Fruit fly (Drosophila melanogaster) whole organism, wandering third instar larva: ENCODE results near the gene sip2.
A peak's percentile ranks its signal among the peaks of the same experiment; 100 is the strongest.

ENCODE experiments used
- Abd-B ChIP-seq: fragments of >200 bp; optimal IDR thresholded peaks from 2 replicates; lab custom pipeline; 2017; ENCODE audit warnings: missing biosample characterization, missing genetic modification characterization
- CG32264 ChIP-seq: fragments of 200-800 bp; sonication (Bioruptor generic); optimal IDR thresholded peaks from 2 replicates; lab custom pipeline; 2016; ENCODE audit warnings: missing biosample characterization, missing genetic modification characterization
- CG9705 ChIP-seq: fragments of 200-800 bp; sonication (Bioruptor generic); optimal IDR thresholded peaks from 2 replicates; lab custom pipeline; 2018; ENCODE audit warnings: missing biosample characterization, mild to moderate bottlenecking, missing genetic modification characterization
- CrebA ChIP-seq: fragments of 200-800 bp; sonication (Bioruptor generic); optimal IDR thresholded peaks from 2 replicates; lab custom pipeline; 2016; ENCODE audit warnings: missing biosample characterization, mild to moderate bottlenecking, missing genetic modification characterization, borderline replicate concordance
- Dfd ChIP-seq: fragments of >200 bp; optimal IDR thresholded peaks from 2 replicates; lab custom pipeline; 2017; ENCODE audit warnings: missing biosample characterization, missing genetic modification characterization
- Dif ChIP-seq: fragments of 200-275, 200-300 bp; sonication (Bioruptor generic); optimal IDR thresholded peaks from 2 replicates; lab custom pipeline; 2018; ENCODE audit warnings: missing biosample characterization, missing genetic modification characterization; ENCODE audit not compliant: partially characterized antibody
- GATAd ChIP-seq: sonication (Bioruptor generic); optimal IDR thresholded peaks from 2 replicates; lab custom pipeline; 2016; ENCODE audit warnings: missing biosample characterization, missing genetic modification characterization
- HLH106 ChIP-seq: fragments of 200-800 bp; optimal IDR thresholded peaks from 3 replicates; lab custom pipeline; 2019; ENCODE audit warnings: missing biosample characterization, mild to moderate bottlenecking, missing genetic modification characterization, moderate library complexity
- Hnf4 ChIP-seq: fragments of 200-800 bp; sonication (Bioruptor generic); optimal IDR thresholded peaks from 2 replicates; lab custom pipeline; 2016; ENCODE audit warnings: missing biosample characterization, mild to moderate bottlenecking, missing genetic modification characterization
- Hr78 ChIP-seq: fragments of >200 bp; optimal IDR thresholded peaks from 2 replicates; lab custom pipeline; 2017; ENCODE audit warnings: missing biosample characterization, missing genetic modification characterization
- Hr83 ChIP-seq: fragments of 200-300 bp; sonication (Bioruptor generic); optimal IDR thresholded peaks from 2 replicates; lab custom pipeline; 2016; ENCODE audit warnings: missing biosample characterization, mild to moderate bottlenecking, missing genetic modification characterization, moderate library complexity; ENCODE audit not compliant: poor library complexity, severe bottlenecking
- Jra ChIP-seq: sonication (Bioruptor generic); optimal IDR thresholded peaks from 2 replicates; lab custom pipeline; 2016; ENCODE audit warnings: missing biosample characterization, missing genetic modification characterization
- Mio ChIP-seq: sonication (Bioruptor generic); optimal IDR thresholded peaks from 2 replicates; lab custom pipeline; 2016; ENCODE audit warnings: missing biosample characterization, missing genetic modification characterization
- Myc ChIP-seq: fragments of >200 bp; optimal IDR thresholded peaks from 2 replicates; lab custom pipeline; 2017
- N ChIP-seq: fragments of >200 bp; optimal IDR thresholded peaks from 2 replicates; lab custom pipeline; 2018; ENCODE audit warnings: missing biosample characterization, missing external identifiers, missing genetic modification characterization
- OdsH ChIP-seq: fragments of 200-800 bp; sonication (Bioruptor generic); optimal IDR thresholded peaks from 2 replicates; lab custom pipeline; 2016; ENCODE audit warnings: missing biosample characterization, mild to moderate bottlenecking, missing genetic modification characterization
- Rel ChIP-seq, 2 experiments: fragments of 200-800 bp; sonication (Bioruptor generic) in 1 of 2; optimal IDR thresholded peaks; 2 replicates in 1 of 2; 3 replicates in 1 of 2; lab custom pipeline; 2016 to 2019; ENCODE audit warnings: mild to moderate bottlenecking in 2 of 2, missing biosample characterization in 2 of 2, missing genetic modification characterization in 2 of 2, moderate library complexity in 1 of 2
- Sp1 ChIP-seq: fragments of 200-800 bp; sonication (Bioruptor generic); optimal IDR thresholded peaks from 3 replicates; lab custom pipeline; 2019; ENCODE audit warnings: missing biosample characterization, mild to moderate bottlenecking, missing genetic modification characterization, moderate library complexity
- Vsx2 ChIP-seq: fragments of 200-300, 225-300 bp; sonication (Bioruptor generic); optimal IDR thresholded peaks from 2 replicates; lab custom pipeline; 2018; ENCODE audit warnings: missing biosample characterization, missing genetic modification characterization; ENCODE audit not compliant: partially characterized antibody
- br ChIP-seq: fragments of 200-800 bp; sonication (Bioruptor generic); optimal IDR thresholded peaks from 2 replicates; lab custom pipeline; 2016; ENCODE audit warnings: missing biosample characterization, missing genetic modification characterization
- brk ChIP-seq: fragments of 200-800 bp; sonication (Bioruptor generic); optimal IDR thresholded peaks from 2 replicates; lab custom pipeline; 2016; ENCODE audit warnings: missing biosample characterization, mild to moderate bottlenecking, missing genetic modification characterization
- dl ChIP-seq, 2 experiments: fragments of 175-275, 200-275 bp in 1 of 2; fragments of 200-275 bp in 1 of 2; sonication (Bioruptor generic); optimal IDR thresholded peaks; lab custom pipeline; 2018; ENCODE audit warnings: mild to moderate bottlenecking in 2 of 2, missing biosample characterization in 2 of 2, missing genetic modification characterization in 2 of 2, moderate library complexity in 2 of 2; ENCODE audit not compliant: partially characterized antibody in 2 of 2, insufficient read depth in 1 of 2
- dmrt93B ChIP-seq: fragments of 200-800 bp; sonication (Bioruptor generic); optimal IDR thresholded peaks from 2 replicates; lab custom pipeline; 2018; ENCODE audit warnings: missing biosample characterization, mild to moderate bottlenecking, missing genetic modification characterization
- dsf ChIP-seq: sonication (Bioruptor generic); optimal IDR thresholded peaks from 2 replicates; lab custom pipeline; 2016; ENCODE audit warnings: missing biosample characterization, missing genetic modification characterization, borderline replicate concordance
- ey ChIP-seq: fragments of 200-800 bp; sonication (Bioruptor generic); optimal IDR thresholded peaks from 2 replicates; lab custom pipeline; 2016; ENCODE audit warnings: missing biosample characterization, missing genetic modification characterization
- foxo ChIP-seq, 2 experiments: fragments of 200-800 bp; sonication (Bioruptor generic); optimal IDR thresholded peaks; 2 replicates in 1 of 2; 3 replicates in 1 of 2; lab custom pipeline; 2016 to 2017; ENCODE audit warnings: missing biosample characterization in 2 of 2, missing genetic modification characterization in 2 of 2
- fru ChIP-seq: fragments of 200-800 bp; sonication (Bioruptor generic); optimal IDR thresholded peaks from 3 replicates; lab custom pipeline; 2016; ENCODE audit warnings: missing biosample characterization, mild to moderate bottlenecking, missing genetic modification characterization
- h ChIP-seq: fragments of 200-800 bp; sonication (Bioruptor generic); optimal IDR thresholded peaks from 3 replicates; lab custom pipeline; 2016; ENCODE audit warnings: missing biosample characterization, mild to moderate bottlenecking, missing genetic modification characterization
- jim ChIP-seq: fragments of 175-275, 200-325 bp; sonication (Bioruptor generic); optimal IDR thresholded peaks from 2 replicates; lab custom pipeline; 2016; ENCODE audit warnings: missing biosample characterization, mild to moderate bottlenecking, missing genetic modification characterization
- lola ChIP-seq: fragments of >200 bp; optimal IDR thresholded peaks from 2 replicates; lab custom pipeline; 2017; ENCODE audit warnings: missing biosample characterization, missing genetic modification characterization
- pan ChIP-seq: fragments of >200 bp; optimal IDR thresholded peaks from 2 replicates; lab custom pipeline; 2017
- psq ChIP-seq: fragments of 200-800 bp; sonication (Bioruptor generic); optimal IDR thresholded peaks from 3 replicates; lab custom pipeline; 2017; ENCODE audit warnings: missing biosample characterization, mild to moderate bottlenecking, missing genetic modification characterization, moderate library complexity
- rgr ChIP-seq: fragments of 200-800 bp; sonication (Bioruptor generic); optimal IDR thresholded peaks from 3 replicates; lab custom pipeline; 2016; ENCODE audit warnings: missing biosample characterization, mild to moderate bottlenecking, missing genetic modification characterization
- sage ChIP-seq: fragments of 200-800 bp; sonication (Bioruptor generic); optimal IDR thresholded peaks from 2 replicates; lab custom pipeline; 2016; ENCODE audit warnings: missing biosample characterization, mild to moderate bottlenecking, missing genetic modification characterization
- sv ChIP-seq: fragments of 200-800 bp; sonication (Bioruptor generic); optimal IDR thresholded peaks from 3 replicates; lab custom pipeline; 2016; ENCODE audit warnings: missing biosample characterization, missing genetic modification characterization
- tai ChIP-seq: sonication (Bioruptor generic); optimal IDR thresholded peaks from 2 replicates; lab custom pipeline; 2016; ENCODE audit warnings: missing biosample characterization, missing genetic modification characterization
- usp ChIP-seq: fragments of >200 bp; optimal IDR thresholded peaks from 2 replicates; lab custom pipeline; 2017; ENCODE audit warnings: missing biosample characterization, missing genetic modification characterization
- woc ChIP-seq: sonication (Bioruptor generic); optimal IDR thresholded peaks from 2 replicates; lab custom pipeline; 2016; ENCODE audit warnings: missing biosample characterization, mild to moderate bottlenecking, missing genetic modification characterization

The sip2 gene

DNA sequence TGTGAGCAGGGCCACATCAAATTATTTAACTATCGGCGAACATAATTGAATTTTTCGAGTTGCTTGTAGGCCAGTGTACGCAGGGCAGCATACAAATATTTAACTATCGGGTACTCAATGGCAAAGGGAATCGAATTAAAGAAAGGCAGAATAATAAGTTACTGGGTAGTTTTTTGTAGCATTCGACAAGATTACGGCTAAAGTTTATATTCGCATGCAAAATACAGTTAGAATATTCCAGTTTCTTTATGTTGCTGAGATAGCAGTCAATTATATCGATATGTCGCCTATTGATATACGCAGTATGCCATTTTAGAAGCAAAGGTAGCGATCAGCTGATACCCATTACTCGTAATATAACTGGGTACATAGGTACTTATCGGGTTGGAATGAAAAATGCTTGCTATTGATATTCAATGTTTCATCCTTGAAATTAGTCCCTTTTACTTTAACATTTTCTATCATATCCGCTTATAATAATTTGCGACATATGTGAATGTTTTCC, 4.2 kb upstream of the sip2 start:
- TF ChIP-seq foxo (GFP tag; optimal IDR thresholded peaks at IDR 0.05; lab: Kevin White, UChicago) (peak in 1 of 2 experiments; percentile 47), rgr (GFP tag; lab: Kevin White, UChicago) (peak; percentile 56), dmrt93B (GFP tag; lab: Kevin White, UChicago) (no peak), Sp1 (GFP tag; lab: Kevin White, UChicago) (peak; percentile 32), psq (GFP tag; lab: Kevin White, UChicago) (peak; percentile 11), Jra (GFP tag; lab: Kevin White, UChicago) (no peak), CG9705 (GFP tag; lab: Kevin White, UChicago) (no peak), Myc (lab: Kevin White, UChicago) (no peak), ey (GFP tag; lab: Kevin White, UChicago) (peak; percentile 23), woc (peak; percentile 82), OdsH (GFP tag; lab: Kevin White, UChicago) (peak; percentile 44), Hr78 (GFP tag; lab: Kevin White, UChicago) (no peak), Dif (GFP tag; lab: Kevin White, UChicago) (no peak), Hr83 (GFP tag; lab: Kevin White, UChicago) (peak; percentile 39), fru (GFP tag; lab: Kevin White, UChicago) (peak; percentile 53), pan (lab: Kevin White, UChicago) (no peak), CG32264 (GFP tag; lab: Kevin White, UChicago) (peak; percentile 7), h (peak; percentile 76), GATAd (GFP tag; lab: Kevin White, UChicago) (no peak), jim (no peak), N (GFP tag; lab: Kevin White, UChicago) (no peak), sv (GFP tag; lab: Kevin White, UChicago) (peak; percentile 13), Rel (GFP tag; optimal IDR thresholded peaks at IDR 0.05; lab: Kevin White, UChicago) (no peak), Rel (tag; optimal IDR thresholded peaks at IDR 0.05; lab: Kevin White, UChicago) (no peak), tai (GFP tag; lab: Kevin White, UChicago) (no peak), lola (GFP tag; lab: Kevin White, UChicago) (no peak), Vsx2 (no peak), brk (GFP tag; lab: Kevin White, UChicago) (no peak)

DNA sequence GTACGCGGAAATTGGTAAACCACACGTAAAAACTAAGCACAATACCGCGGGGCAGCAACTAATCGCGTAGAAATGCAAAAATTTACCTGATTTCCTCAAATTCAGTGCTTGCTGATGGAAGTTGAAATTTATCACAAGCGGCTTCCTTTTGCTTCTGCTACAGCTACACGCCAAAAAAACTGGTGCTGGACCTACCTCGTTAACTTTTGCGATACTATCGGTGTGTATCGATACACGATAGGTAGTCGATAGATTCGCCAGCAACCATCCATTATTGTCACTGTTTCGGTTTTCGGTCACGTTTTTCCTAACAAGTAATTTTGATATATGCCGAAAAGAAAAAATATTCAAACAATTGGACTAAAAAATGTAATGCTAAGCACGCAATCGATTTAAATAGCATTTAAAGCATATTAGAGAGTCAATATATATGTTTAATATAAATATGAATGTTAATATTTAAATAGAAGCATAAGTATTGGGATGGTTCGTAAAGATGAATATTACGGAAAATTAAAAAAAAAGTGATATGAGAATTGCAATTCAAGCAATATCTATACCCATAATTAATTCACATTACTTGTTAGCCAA, 3.6 kb upstream of the sip2 start, which contains the start of gene Sumo:
Gene Sumo (minus strand): TSS at position 223 of the 591 bp plus-strand sequence.
- TF ChIP-seq Abd-B (GFP tag; lab: Kevin White, UChicago): no peak
- TF ChIP-seq Rel (GFP tag; optimal IDR thresholded peaks at IDR 0.05; lab: Kevin White, UChicago): no peak
- peak; percentile 13 for TF ChIP-seq Rel (tag; optimal IDR thresholded peaks at IDR 0.05; lab: Kevin White, UChicago)
- TF ChIP-seq dmrt93B (GFP tag; lab: Kevin White, UChicago): no peak
- no peak for TF ChIP-seq Vsx2
- TF ChIP-seq Mio: no peak
- TF ChIP-seq jim: no peak
- TF ChIP-seq ey (GFP tag; lab: Kevin White, UChicago): no peak
- no peak for TF ChIP-seq h
- no peak for TF ChIP-seq N (GFP tag; lab: Kevin White, UChicago)
- no peak for TF ChIP-seq lola (GFP tag; lab: Kevin White, UChicago)
- TF ChIP-seq sage (GFP tag; lab: Kevin White, UChicago): no peak
- TF ChIP-seq Dif (GFP tag; lab: Kevin White, UChicago): no peak
- TF ChIP-seq dl (GFP tag; optimal IDR thresholded peaks at IDR 0.05; lab: Kevin White, UChicago; ENCODE audit: insufficient read depth in 1 of 2, partially characterized antibody in 2 of 2): no peak
- no peak for TF ChIP-seq brk (GFP tag; lab: Kevin White, UChicago)
- peak; percentile 94 for TF ChIP-seq Hr83 (GFP tag; lab: Kevin White, UChicago)
- no peak for TF ChIP-seq CG32264 (GFP tag; lab: Kevin White, UChicago)
- TF ChIP-seq tai (GFP tag; lab: Kevin White, UChicago): no peak
- no peak for TF ChIP-seq foxo (GFP tag; optimal IDR thresholded peaks at IDR 0.05; lab: Kevin White, UChicago)
- no peak for TF ChIP-seq fru (GFP tag; lab: Kevin White, UChicago)
- no peak for TF ChIP-seq Myc (lab: Kevin White, UChicago)
- TF ChIP-seq Sp1 (GFP tag; lab: Kevin White, UChicago): peak; percentile 21
- TF ChIP-seq GATAd (GFP tag; lab: Kevin White, UChicago): no peak
- TF ChIP-seq Hnf4: no peak
- no peak for TF ChIP-seq pan (lab: Kevin White, UChicago)
- TF ChIP-seq Jra (GFP tag; lab: Kevin White, UChicago): peak; percentile 62
- TF ChIP-seq Dfd (GFP tag; lab: Kevin White, UChicago): no peak
- no peak for TF ChIP-seq Hr78 (GFP tag; lab: Kevin White, UChicago)
- TF ChIP-seq br (GFP tag; lab: Kevin White, UChicago): no peak
- peak; percentile 11 for TF ChIP-seq HLH106 (tag; lab: Kevin White, UChicago)
- TF ChIP-seq woc: peak; percentile 47
- TF ChIP-seq psq (GFP tag; lab: Kevin White, UChicago): no peak
- TF ChIP-seq rgr (GFP tag; lab: Kevin White, UChicago): peak; percentile 22
- no peak for TF ChIP-seq dsf (GFP tag; lab: Kevin White, UChicago)
- no peak for TF ChIP-seq sv (GFP tag; lab: Kevin White, UChicago)
- no peak for TF ChIP-seq CG9705 (GFP tag; lab: Kevin White, UChicago)
- no peak for TF ChIP-seq usp
- TF ChIP-seq CrebA (GFP tag; lab: Kevin White, UChicago): no peak
- TF ChIP-seq OdsH (GFP tag; lab: Kevin White, UChicago): no peak
- TF ChIP-seq, all 38 proteins: peak for 7
